Fruit fly (Drosophila melanogaster) whole organism, prepupa: ENCODE measurements around the gene Spn88Eb.

Experiments
- Ets96B ChIP-seq: fragments of 200-800 bp; optimal IDR thresholded peaks from 2 replicates; lab custom pipeline; 2019; ENCODE audit warnings: missing biosample characterization, mild to moderate bottlenecking, missing genetic modification characterization, moderate library complexity
- Gug ChIP-seq: fragments of 200-800 bp; sonication (Bioruptor generic); IDR thresholded peaks from 2 replicates; pipeline ENCODE4 v1.3.6; 2022; ENCODE audit warnings: missing biosample characterization, missing genetic modification characterization
- spab ChIP-seq: fragments of 200-800 bp; sonication (Bioruptor generic); optimal IDR thresholded peaks from 2 replicates; lab custom pipeline; 2017; ENCODE audit warnings: missing biosample characterization, mild to moderate bottlenecking, missing genetic modification characterization, missing genetic modification reagents

DNA sequence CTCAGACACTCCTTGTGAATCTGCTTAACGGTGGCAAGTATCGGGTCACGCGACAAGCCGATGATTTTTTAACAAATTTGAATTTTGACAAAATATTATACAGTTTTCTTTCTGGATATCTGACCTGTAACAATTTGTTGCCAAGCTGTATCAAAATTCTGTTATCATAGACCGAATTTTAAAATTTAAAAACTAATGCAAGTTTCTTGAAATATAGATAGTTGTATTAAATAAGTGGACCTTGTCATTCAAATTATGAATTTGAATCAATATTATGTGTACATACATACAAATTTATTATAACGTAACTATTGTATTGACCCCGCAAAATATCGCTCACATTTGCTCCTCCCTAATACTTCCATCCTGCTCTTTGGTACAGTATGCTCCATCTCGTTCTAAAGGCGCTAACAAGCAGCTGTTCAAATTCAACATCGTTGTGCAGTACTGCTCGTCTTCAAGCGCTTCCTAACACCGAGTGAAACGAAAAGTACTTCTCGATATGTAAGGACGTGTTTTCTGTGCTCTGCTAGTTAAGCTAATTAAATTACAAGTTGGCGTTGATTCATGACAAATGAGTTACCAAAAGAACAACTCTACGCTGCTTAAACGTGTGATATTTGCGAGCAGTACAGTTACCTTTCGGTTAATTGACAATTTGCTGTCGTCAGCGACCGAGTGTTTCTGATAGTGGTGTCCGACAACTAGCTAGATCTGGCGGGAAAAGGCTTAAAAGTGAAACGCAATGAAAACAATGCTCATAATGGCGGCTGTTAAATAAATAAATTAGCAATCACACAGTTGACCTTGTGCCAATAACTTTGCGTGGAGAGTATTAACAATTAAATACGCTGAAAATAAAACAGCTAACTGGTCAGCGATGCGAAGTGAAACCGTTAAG, 12.2 kb downstream of the Spn88Eb start, which contains the start of the genes Kpc1 and CG42542:
- TF ChIP-seq Ets96B (tag; lab: Kevin White, UChicago) (peak; percentile 45), spab (GFP tag; lab: Kevin White, UChicago) (no peak), Gug (GFP tag; lab: Robert Waterston, UW) (peak; percentile 13; the same call in 1 of the 2 replicates)
